Worm (Caenorhabditis elegans) whole organism, L4 larva: ENCODE data around the gene srx-8.

Experiments
- R02D3.7 ChIP-seq: fragments of 150-350 bp; sonication (generic microtip); optimal IDR thresholded peaks from 3 replicates; lab custom pipeline; 2014; ENCODE audit warnings: missing biosample characterization, missing genetic modification characterization
- ZK546.5 ChIP-seq, 2 experiments: sonication (generic microtip); optimal IDR thresholded peaks; 2 replicates each; lab custom pipeline; 2017; ENCODE audit warnings: missing biosample characterization in 2 of 2, missing genetic modification characterization in 2 of 2
- fkh-10 ChIP-seq: fragments of 150-350 bp; optimal IDR thresholded peaks from 2 replicates; lab custom pipeline; 2014; ENCODE audit warnings: missing biosample characterization, missing genetic modification reagents, missing genetic modification characterization
- lin-39 ChIP-seq: fragments of 150-350 bp; optimal IDR thresholded peaks from 2 replicates; lab custom pipeline; 2014; ENCODE audit warnings: missing biosample characterization, missing genetic modification reagents, missing genetic modification characterization
- php-3 ChIP-seq: fragments of 200-800 bp; sonication (Bioruptor generic); IDR thresholded peaks from 2 replicates; pipeline ENCODE4 v1.3.6; 2022; ENCODE audit warnings: missing genetic modification reagents, missing genetic modification characterization, missing compliant biosample characterization
- snpc-4 ChIP-seq: fragments of 150-350 bp; optimal IDR thresholded peaks from 2 replicates; lab custom pipeline; 2014; ENCODE audit warnings: missing biosample characterization, missing genetic modification characterization
- unc-62 ChIP-seq, 3 experiments: fragments of 150-350 bp in 1 of 3; sonication (generic microtip); optimal IDR thresholded peaks in 2 of 3; peaks in 1 of 3; 1 replicate in 1 of 3; 2 replicates in 2 of 3; lab custom pipeline; 2014 to 2017; ENCODE audit warnings: missing biosample characterization in 3 of 3, missing genetic modification characterization in 3 of 3, missing genetic modification reagents in 3 of 3, missing genotype in 1 of 3
- vab-7 ChIP-seq: fragments of 200-800 bp; sonication (Bioruptor generic); IDR thresholded peaks from 2 replicates; pipeline ENCODE4 v1.3.6; 2022; ENCODE audit warnings: missing genetic modification reagents, missing genetic modification characterization, missing compliant biosample characterization

ce11 chrV:597823-598222, 41.9 kb upstream of the srx-8 start:
- TF ChIP-seq lin-39 (tag; lab: Kevin White, UChicago) = no peak
- no peak for TF ChIP-seq fkh-10
- TF ChIP-seq R02D3.7 (tag; lab: Kevin White, UChicago) = no peak
- TF ChIP-seq php-3 (GFP tag; lab: Robert Waterston, UW) = no peak
- no peak for TF ChIP-seq unc-62 (GFP tag; optimal IDR thresholded peaks at IDR 0.05 in 1 of 2; lab: Kevin White, UChicago)
- TF ChIP-seq unc-62 (tag; optimal IDR thresholded peaks at IDR 0.05; lab: Kevin White, UChicago) = no peak
- no peak for TF ChIP-seq vab-7
- TF ChIP-seq ZK546.5 (tag; optimal IDR thresholded peaks at IDR 0.05; lab: Kevin White, UChicago) = no peak
- TF ChIP-seq snpc-4 (tag; lab: Kevin White, UChicago) = no peak
